Fruit fly (Drosophila melanogaster) whole organism, wandering third instar larva: Measurements from ENCODE around the gene Rad1.

Experiments
- Abd-B ChIP-seq: fragments of >200 bp; optimal IDR thresholded peaks from 2 replicates; lab custom pipeline; 2017; ENCODE audit warnings: missing biosample characterization, missing genetic modification characterization
- CG32264 ChIP-seq: fragments of 200-800 bp; sonication (Bioruptor generic); optimal IDR thresholded peaks from 2 replicates; lab custom pipeline; 2016; ENCODE audit warnings: missing biosample characterization, missing genetic modification characterization
- CG9705 ChIP-seq: fragments of 200-800 bp; sonication (Bioruptor generic); optimal IDR thresholded peaks from 2 replicates; lab custom pipeline; 2018; ENCODE audit warnings: missing biosample characterization, mild to moderate bottlenecking, missing genetic modification characterization
- CrebA ChIP-seq: fragments of 200-800 bp; sonication (Bioruptor generic); optimal IDR thresholded peaks from 2 replicates; lab custom pipeline; 2016; ENCODE audit warnings: missing biosample characterization, mild to moderate bottlenecking, missing genetic modification characterization, borderline replicate concordance
- Dfd ChIP-seq: fragments of >200 bp; optimal IDR thresholded peaks from 2 replicates; lab custom pipeline; 2017; ENCODE audit warnings: missing biosample characterization, missing genetic modification characterization
- Dif ChIP-seq: fragments of 200-275, 200-300 bp; sonication (Bioruptor generic); optimal IDR thresholded peaks from 2 replicates; lab custom pipeline; 2018; ENCODE audit warnings: missing biosample characterization, missing genetic modification characterization; ENCODE audit not compliant: partially characterized antibody
- GATAd ChIP-seq: sonication (Bioruptor generic); optimal IDR thresholded peaks from 2 replicates; lab custom pipeline; 2016; ENCODE audit warnings: missing biosample characterization, missing genetic modification characterization
- HLH106 ChIP-seq: fragments of 200-800 bp; optimal IDR thresholded peaks from 3 replicates; lab custom pipeline; 2019; ENCODE audit warnings: missing biosample characterization, mild to moderate bottlenecking, missing genetic modification characterization, moderate library complexity
- Hnf4 ChIP-seq: fragments of 200-800 bp; sonication (Bioruptor generic); optimal IDR thresholded peaks from 2 replicates; lab custom pipeline; 2016; ENCODE audit warnings: missing biosample characterization, mild to moderate bottlenecking, missing genetic modification characterization
- Hr78 ChIP-seq: fragments of >200 bp; optimal IDR thresholded peaks from 2 replicates; lab custom pipeline; 2017; ENCODE audit warnings: missing biosample characterization, missing genetic modification characterization
- Hr83 ChIP-seq: fragments of 200-300 bp; sonication (Bioruptor generic); optimal IDR thresholded peaks from 2 replicates; lab custom pipeline; 2016; ENCODE audit warnings: missing biosample characterization, mild to moderate bottlenecking, missing genetic modification characterization, moderate library complexity; ENCODE audit not compliant: poor library complexity, severe bottlenecking
- Jra ChIP-seq: sonication (Bioruptor generic); optimal IDR thresholded peaks from 2 replicates; lab custom pipeline; 2016; ENCODE audit warnings: missing biosample characterization, missing genetic modification characterization
- Mio ChIP-seq: sonication (Bioruptor generic); optimal IDR thresholded peaks from 2 replicates; lab custom pipeline; 2016; ENCODE audit warnings: missing biosample characterization, missing genetic modification characterization
- Myc ChIP-seq: fragments of >200 bp; optimal IDR thresholded peaks from 2 replicates; lab custom pipeline; 2017
- N ChIP-seq: fragments of >200 bp; optimal IDR thresholded peaks from 2 replicates; lab custom pipeline; 2018; ENCODE audit warnings: missing biosample characterization, missing external identifiers, missing genetic modification characterization
- OdsH ChIP-seq: fragments of 200-800 bp; sonication (Bioruptor generic); optimal IDR thresholded peaks from 2 replicates; lab custom pipeline; 2016; ENCODE audit warnings: missing biosample characterization, mild to moderate bottlenecking, missing genetic modification characterization
- Rel ChIP-seq, 2 experiments: fragments of 200-800 bp; sonication (Bioruptor generic) in 1 of 2; optimal IDR thresholded peaks; 2 replicates in 1 of 2; 3 replicates in 1 of 2; lab custom pipeline; 2016 to 2019; ENCODE audit warnings: mild to moderate bottlenecking in 2 of 2, missing biosample characterization in 2 of 2, missing genetic modification characterization in 2 of 2, moderate library complexity in 1 of 2
- Sp1 ChIP-seq: fragments of 200-800 bp; sonication (Bioruptor generic); optimal IDR thresholded peaks from 3 replicates; lab custom pipeline; 2019; ENCODE audit warnings: missing biosample characterization, mild to moderate bottlenecking, missing genetic modification characterization, moderate library complexity
- Vsx2 ChIP-seq: fragments of 200-300, 225-300 bp; sonication (Bioruptor generic); optimal IDR thresholded peaks from 2 replicates; lab custom pipeline; 2018; ENCODE audit warnings: missing biosample characterization, missing genetic modification characterization; ENCODE audit not compliant: partially characterized antibody
- br ChIP-seq: fragments of 200-800 bp; sonication (Bioruptor generic); optimal IDR thresholded peaks from 2 replicates; lab custom pipeline; 2016; ENCODE audit warnings: missing biosample characterization, missing genetic modification characterization
- brk ChIP-seq: fragments of 200-800 bp; sonication (Bioruptor generic); optimal IDR thresholded peaks from 2 replicates; lab custom pipeline; 2016; ENCODE audit warnings: missing biosample characterization, mild to moderate bottlenecking, missing genetic modification characterization
- dl ChIP-seq, 2 experiments: fragments of 175-275, 200-275 bp in 1 of 2; fragments of 200-275 bp in 1 of 2; sonication (Bioruptor generic); optimal IDR thresholded peaks; lab custom pipeline; 2018; ENCODE audit warnings: mild to moderate bottlenecking in 2 of 2, missing biosample characterization in 2 of 2, missing genetic modification characterization in 2 of 2, moderate library complexity in 2 of 2; ENCODE audit not compliant: partially characterized antibody in 2 of 2, insufficient read depth in 1 of 2
- dmrt93B ChIP-seq: fragments of 200-800 bp; sonication (Bioruptor generic); optimal IDR thresholded peaks from 2 replicates; lab custom pipeline; 2018; ENCODE audit warnings: missing biosample characterization, mild to moderate bottlenecking, missing genetic modification characterization
- dsf ChIP-seq: sonication (Bioruptor generic); optimal IDR thresholded peaks from 2 replicates; lab custom pipeline; 2016; ENCODE audit warnings: missing biosample characterization, missing genetic modification characterization, borderline replicate concordance
- ey ChIP-seq: fragments of 200-800 bp; sonication (Bioruptor generic); optimal IDR thresholded peaks from 2 replicates; lab custom pipeline; 2016; ENCODE audit warnings: missing biosample characterization, missing genetic modification characterization
- foxo ChIP-seq, 2 experiments: fragments of 200-800 bp; sonication (Bioruptor generic); optimal IDR thresholded peaks; 2 replicates in 1 of 2; 3 replicates in 1 of 2; lab custom pipeline; 2016 to 2017; ENCODE audit warnings: missing biosample characterization in 2 of 2, missing genetic modification characterization in 2 of 2
- fru ChIP-seq: fragments of 200-800 bp; sonication (Bioruptor generic); optimal IDR thresholded peaks from 3 replicates; lab custom pipeline; 2016; ENCODE audit warnings: missing biosample characterization, mild to moderate bottlenecking, missing genetic modification characterization
- h ChIP-seq: fragments of 200-800 bp; sonication (Bioruptor generic); optimal IDR thresholded peaks from 3 replicates; lab custom pipeline; 2016; ENCODE audit warnings: missing biosample characterization, mild to moderate bottlenecking, missing genetic modification characterization
- jim ChIP-seq: fragments of 175-275, 200-325 bp; sonication (Bioruptor generic); optimal IDR thresholded peaks from 2 replicates; lab custom pipeline; 2016; ENCODE audit warnings: missing biosample characterization, mild to moderate bottlenecking, missing genetic modification characterization
- lola ChIP-seq: fragments of >200 bp; optimal IDR thresholded peaks from 2 replicates; lab custom pipeline; 2017; ENCODE audit warnings: missing biosample characterization, missing genetic modification characterization
- pan ChIP-seq: fragments of >200 bp; optimal IDR thresholded peaks from 2 replicates; lab custom pipeline; 2017
- psq ChIP-seq: fragments of 200-800 bp; sonication (Bioruptor generic); optimal IDR thresholded peaks from 3 replicates; lab custom pipeline; 2017; ENCODE audit warnings: missing biosample characterization, mild to moderate bottlenecking, missing genetic modification characterization, moderate library complexity
- rgr ChIP-seq: fragments of 200-800 bp; sonication (Bioruptor generic); optimal IDR thresholded peaks from 3 replicates; lab custom pipeline; 2016; ENCODE audit warnings: missing biosample characterization, mild to moderate bottlenecking, missing genetic modification characterization
- sage ChIP-seq: fragments of 200-800 bp; sonication (Bioruptor generic); optimal IDR thresholded peaks from 2 replicates; lab custom pipeline; 2016; ENCODE audit warnings: missing biosample characterization, mild to moderate bottlenecking, missing genetic modification characterization
- sv ChIP-seq: fragments of 200-800 bp; sonication (Bioruptor generic); optimal IDR thresholded peaks from 3 replicates; lab custom pipeline; 2016; ENCODE audit warnings: missing biosample characterization, missing genetic modification characterization
- tai ChIP-seq: sonication (Bioruptor generic); optimal IDR thresholded peaks from 2 replicates; lab custom pipeline; 2016; ENCODE audit warnings: missing biosample characterization, missing genetic modification characterization
- usp ChIP-seq: fragments of >200 bp; optimal IDR thresholded peaks from 2 replicates; lab custom pipeline; 2017; ENCODE audit warnings: missing biosample characterization, missing genetic modification characterization
- woc ChIP-seq: sonication (Bioruptor generic); optimal IDR thresholded peaks from 2 replicates; lab custom pipeline; 2016; ENCODE audit warnings: missing biosample characterization, mild to moderate bottlenecking, missing genetic modification characterization

The Rad1 gene

dm6 chr2L:2585285-2585684 lies 10.4 kb upstream of the Rad1 start, which contains the start of gene Drp1:
Gene Drp1 (minus strand): TSS chr2L:2585430.
- no peak for TF ChIP-seq lola
- TF ChIP-seq tai: no peak
- TF ChIP-seq Hr83 (GFP tag; lab: Kevin White, UChicago): peak; percentile 86
- no peak for TF ChIP-seq CG32264
- no peak for TF ChIP-seq woc (GFP tag; lab: Kevin White, UChicago)
- TF ChIP-seq ey (GFP tag; lab: Kevin White, UChicago): peak; percentile 18
- TF ChIP-seq Dfd (GFP tag; lab: Kevin White, UChicago): no peak
- no peak for TF ChIP-seq Mio
- peak in 1 of 2 experiments; percentile 64 for TF ChIP-seq foxo (GFP tag; optimal IDR thresholded peaks at IDR 0.05; lab: Kevin White, UChicago)
- peak; percentile 50 for TF ChIP-seq Jra (GFP tag; lab: Kevin White, UChicago)
- no peak for TF ChIP-seq Myc
- no peak for TF ChIP-seq psq
- no peak for TF ChIP-seq Sp1
- TF ChIP-seq N (GFP tag; lab: Kevin White, UChicago): no peak
- no peak for TF ChIP-seq sage (GFP tag; lab: Kevin White, UChicago)
- TF ChIP-seq Abd-B: no peak
- TF ChIP-seq Hr78 (GFP tag; lab: Kevin White, UChicago): no peak
- TF ChIP-seq h (GFP tag; lab: Kevin White, UChicago): peak; percentile 38
- no peak for TF ChIP-seq Dif (GFP tag; lab: Kevin White, UChicago)
- peak; percentile 60 for TF ChIP-seq rgr (GFP tag; lab: Kevin White, UChicago)
- TF ChIP-seq Rel (GFP tag; optimal IDR thresholded peaks at IDR 0.05; lab: Kevin White, UChicago): no peak
- peak; percentile 51 for TF ChIP-seq Rel (tag; optimal IDR thresholded peaks at IDR 0.05; lab: Kevin White, UChicago)
- no peak for TF ChIP-seq usp (GFP tag; lab: Kevin White, UChicago)
- TF ChIP-seq fru (GFP tag; lab: Kevin White, UChicago): peak; percentile 38
- no peak for TF ChIP-seq pan (lab: Kevin White, UChicago)
- no peak for TF ChIP-seq GATAd (GFP tag; lab: Kevin White, UChicago)
- no peak for TF ChIP-seq OdsH (GFP tag; lab: Kevin White, UChicago)
- no peak for TF ChIP-seq Vsx2
- no peak for TF ChIP-seq CrebA (GFP tag; lab: Kevin White, UChicago)
- TF ChIP-seq br (GFP tag; lab: Kevin White, UChicago): peak; percentile 34
- TF ChIP-seq jim (GFP tag; lab: Kevin White, UChicago): peak; percentile 39
- no peak for TF ChIP-seq CG9705 (GFP tag; lab: Kevin White, UChicago)
- TF ChIP-seq brk (GFP tag; lab: Kevin White, UChicago): no peak
- TF ChIP-seq Hnf4 (GFP tag; lab: Kevin White, UChicago): no peak
- peak; percentile 37 for TF ChIP-seq HLH106 (tag; lab: Kevin White, UChicago)
- TF ChIP-seq dmrt93B (GFP tag; lab: Kevin White, UChicago): no peak
- TF ChIP-seq dsf (GFP tag; lab: Kevin White, UChicago): no peak
- peak; percentile 12 for TF ChIP-seq sv
- no peak for TF ChIP-seq dl (GFP tag; optimal IDR thresholded peaks at IDR 0.05; lab: Kevin White, UChicago; ENCODE audit: insufficient read depth in 1 of 2, partially characterized antibody in 2 of 2)

dm6 chr2L:2584461-2585056 lies 9.7 kb upstream of the Rad1 start:
- TF ChIP-seq Rel (GFP tag; optimal IDR thresholded peaks at IDR 0.05; lab: Kevin White, UChicago): no peak
- no peak for TF ChIP-seq Rel (tag; optimal IDR thresholded peaks at IDR 0.05; lab: Kevin White, UChicago)
- peak; percentile 1 for TF ChIP-seq HLH106 (tag; lab: Kevin White, UChicago)
- TF ChIP-seq rgr (GFP tag; lab: Kevin White, UChicago): peak; percentile 40
- TF ChIP-seq foxo (GFP tag; optimal IDR thresholded peaks at IDR 0.05; lab: Kevin White, UChicago): peak in 1 of 2 experiments; percentile 28
- TF ChIP-seq h (GFP tag; lab: Kevin White, UChicago): no peak
- no peak for TF ChIP-seq sv
